Fruit fly (Drosophila melanogaster) whole organism, pupa: ENCODE measurements around the gene CG6974.

ENCODE experiments used
- CG10348 ChIP-seq: fragments of 200-800 bp; sonication (Bioruptor generic); IDR thresholded peaks from 2 replicates; pipeline ENCODE4 v1.3.6; 2022; ENCODE audit warnings: missing biosample characterization, missing genetic modification characterization
- CG12605 ChIP-seq: fragments of 200-800 bp; sonication (Bioruptor generic); IDR thresholded peaks from 2 replicates; pipeline ENCODE4 v1.3.6; 2022; ENCODE audit warnings: missing biosample characterization, missing genetic modification characterization
- CG13204 ChIP-seq: fragments of 200-800 bp; sonication (Bioruptor generic); optimal IDR thresholded peaks from 2 replicates; lab custom pipeline; 2018; ENCODE audit warnings: missing biosample characterization, mild to moderate bottlenecking, missing genetic modification characterization, moderate library complexity
- CG14655 ChIP-seq: fragments of 200-800 bp; sonication (Bioruptor generic); optimal IDR thresholded peaks from 3 replicates; lab custom pipeline; 2017; ENCODE audit warnings: mild to moderate bottlenecking, missing biosample characterization, missing genetic modification reagents, missing genetic modification characterization
- CG15710 ChIP-seq: fragments of 200-800 bp; sonication (Bioruptor generic); optimal IDR thresholded peaks from 2 replicates; lab custom pipeline; 2018; ENCODE audit warnings: missing biosample characterization, mild to moderate bottlenecking, missing genetic modification characterization, moderate library complexity
- CG17806 ChIP-seq: fragments of 200-800 bp; sonication (Bioruptor generic); optimal IDR thresholded peaks from 2 replicates; lab custom pipeline; 2018; ENCODE audit warnings: missing biosample characterization, mild to moderate bottlenecking, missing genetic modification characterization, moderate library complexity
- CG32121 ChIP-seq: fragments of 200-800 bp; sonication (Bioruptor generic); IDR thresholded peaks from 2 replicates; pipeline ENCODE4 v1.3.6; 2022; ENCODE audit warnings: missing biosample characterization, missing genetic modification characterization
- CG34367 ChIP-seq: fragments of 200-800 bp; sonication (Bioruptor generic); optimal IDR thresholded peaks from 2 replicates; lab custom pipeline; 2018; ENCODE audit warnings: missing biosample characterization, mild to moderate bottlenecking, missing genetic modification characterization
- CG4496 ChIP-seq: fragments of 200-800 bp; sonication (Bioruptor generic); IDR thresholded peaks from 3 replicates; pipeline ENCODE4 v1.3.6; 2022; ENCODE audit warnings: missing biosample characterization, missing genetic modification characterization
- CG8159 ChIP-seq: fragments of 200-800 bp; sonication (Bioruptor generic); optimal IDR thresholded peaks from 3 replicates; lab custom pipeline; 2018; ENCODE audit warnings: missing biosample characterization, mild to moderate bottlenecking, missing genetic modification characterization, moderate library complexity
- CG8301 ChIP-seq: fragments of 200-800 bp; sonication (Bioruptor generic); optimal IDR thresholded peaks from 2 replicates; lab custom pipeline; 2018; ENCODE audit warnings: missing biosample characterization, mild to moderate bottlenecking, missing genetic modification characterization
- CG9948 ChIP-seq: fragments of 200-800 bp; sonication (Bioruptor generic); optimal IDR thresholded peaks from 2 replicates; lab custom pipeline; 2018; ENCODE audit warnings: missing biosample characterization, mild to moderate bottlenecking, missing genetic modification characterization, moderate library complexity
- D1 ChIP-seq: fragments of 200-800 bp; sonication (Bioruptor generic); optimal IDR thresholded peaks from 2 replicates; lab custom pipeline; 2018; ENCODE audit warnings: missing biosample characterization, mild to moderate bottlenecking, missing genetic modification characterization, moderate library complexity
- EcR ChIP-seq: fragments of 200-800 bp; sonication (Bioruptor generic); optimal IDR thresholded peaks from 3 replicates; lab custom pipeline; 2019; ENCODE audit warnings: missing biosample characterization, missing genetic modification characterization, mild to moderate bottlenecking, moderate library complexity, missing genetic modification reagents
- Ets98B ChIP-seq: fragments of 200-800 bp; sonication (Bioruptor generic); IDR thresholded peaks from 2 replicates; pipeline ENCODE4 v1.3.6; 2022; ENCODE audit warnings: missing biosample characterization, missing genetic modification characterization
- Pif1A ChIP-seq: fragments of 200-800 bp; sonication (Bioruptor generic); optimal IDR thresholded peaks from 3 replicates; lab custom pipeline; 2016; ENCODE audit warnings: missing biosample characterization, missing genetic modification characterization
- Pif1B ChIP-seq: fragments of 200-800 bp; sonication (Bioruptor generic); optimal IDR thresholded peaks from 3 replicates; lab custom pipeline; 2016; ENCODE audit warnings: missing biosample characterization, missing genetic modification characterization
- Snoo ChIP-seq: fragments of 200-800 bp; sonication (Bioruptor generic); optimal IDR thresholded peaks from 3 replicates; lab custom pipeline; 2017; ENCODE audit warnings: missing biosample characterization, mild to moderate bottlenecking, missing genetic modification characterization, inconsistent platforms
- fd96Ca ChIP-seq: fragments of 200-800 bp; sonication (Bioruptor generic); IDR thresholded peaks from 3 replicates; pipeline ENCODE4 v1.3.6; 2022; ENCODE audit warnings: missing biosample characterization, missing genetic modification characterization
- gl ChIP-seq: fragments of 200-800 bp; sonication (Bioruptor generic); optimal IDR thresholded peaks from 2 replicates; lab custom pipeline; 2018; ENCODE audit warnings: missing biosample characterization, mild to moderate bottlenecking, missing genetic modification characterization
- rn ChIP-seq: fragments of 200-800 bp; sonication (Bioruptor generic); IDR thresholded peaks from 2 replicates; pipeline ENCODE4 v1.3.6; 2022; ENCODE audit warnings: missing biosample characterization, missing genetic modification characterization

Gene CG6974

DNA sequence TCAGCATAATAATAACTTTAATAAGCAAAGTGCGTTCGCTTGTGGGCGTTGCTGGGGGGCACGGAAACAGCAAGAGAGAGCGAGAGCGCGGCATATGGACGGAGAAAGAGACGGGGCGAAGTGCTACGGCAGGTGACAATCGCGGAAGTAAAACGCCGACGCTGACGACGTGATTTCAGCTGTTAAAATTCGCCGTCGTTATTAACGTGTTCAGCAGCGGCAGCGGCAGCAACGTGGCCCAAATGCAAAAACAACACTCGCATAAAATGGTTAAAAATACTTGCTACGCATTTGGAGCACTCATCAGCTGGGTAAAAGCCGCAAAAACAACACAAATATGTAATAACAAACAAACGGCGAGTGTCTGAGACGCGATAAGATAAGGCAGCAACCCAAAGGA, 13.7 kb upstream of the CG6974 start:
- no peak for TF ChIP-seq CG17806 (tag; lab: Kevin White, UChicago)
- peak; percentile 13; the same call in 1 of the 3 replicates for TF ChIP-seq CG4496 (GFP tag; lab: Robert Waterston, UW)
- no peak for TF ChIP-seq CG12605 (GFP tag; lab: Robert Waterston, UW)

- TF ChIP-seq CG15710 (peak; percentile 90), Ets98B (GFP tag; lab: Robert Waterston, UW) (no peak), CG17806 (tag; lab: Kevin White, UChicago) (peak; percentile 71), Pif1B (GFP tag; lab: Kevin White, UChicago) (peak; percentile 61), CG8159 (tag; lab: Kevin White, UChicago) (peak; percentile 90), fd96Ca (GFP tag; lab: Robert Waterston, UW) (no peak), CG4496 (GFP tag; lab: Robert Waterston, UW) (peak; percentile 33; the same call in 1 of the 3 replicates), Pif1A (GFP tag; lab: Kevin White, UChicago) (peak; percentile 82), CG9948 (tag; lab: Kevin White, UChicago) (peak; percentile 82), rn (GFP tag; lab: Robert Waterston, UW) (no peak), CG8301 (peak; percentile 65), CG12605 (GFP tag; lab: Robert Waterston, UW) (no peak), CG14655 (peak; percentile 74), CG10348 (GFP tag; lab: Robert Waterston, UW) (no peak), D1 (tag; lab: Kevin White, UChicago) (peak; percentile 49), gl (peak; percentile 47), CG13204 (peak; percentile 38), EcR (GFP tag; lab: Kevin White, UChicago) (peak; percentile 89), CG34367 (tag; lab: Kevin White, UChicago) (peak; percentile 78), Snoo (peak; percentile 78), CG32121 (GFP tag; lab: Robert Waterston, UW) (no peak)
These were observed 13.3 kb upstream of the CG6974 start for dm6 chr3R:15092351-15092750.

DNA sequence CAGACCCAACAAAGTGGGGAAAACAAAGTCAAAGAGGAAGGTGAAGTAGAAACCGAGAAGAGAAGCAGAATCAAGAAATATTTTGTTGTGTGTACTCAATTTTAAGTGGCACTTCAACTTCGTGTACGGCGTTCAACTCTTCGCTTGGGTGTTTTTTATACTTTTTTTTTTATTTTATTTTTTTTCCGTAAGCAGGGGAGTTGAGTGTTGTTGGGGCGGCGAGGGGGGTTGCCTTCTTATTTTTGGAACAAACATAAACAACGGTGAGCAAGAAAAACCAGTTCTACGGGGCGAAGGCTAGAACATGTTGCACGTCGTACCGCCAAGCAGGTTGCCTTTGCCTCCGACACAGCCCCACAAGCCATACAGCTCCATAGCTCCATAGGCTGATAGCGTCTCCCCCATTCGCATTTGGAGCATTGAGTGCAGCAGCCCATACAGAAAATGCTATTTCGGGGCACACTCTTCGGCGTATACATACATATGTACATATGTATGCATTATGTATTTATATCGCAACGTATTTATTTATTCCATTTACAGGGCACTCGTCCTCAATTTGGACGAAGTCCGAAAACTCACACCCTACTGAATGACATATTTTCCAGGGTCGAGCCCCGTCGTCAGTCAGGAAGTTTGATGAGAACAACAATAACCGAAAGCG, 12.7 kb upstream of the CG6974 start:
- peak; percentile 64; the same call in 1 of the 3 replicates for TF ChIP-seq fd96Ca (GFP tag; lab: Robert Waterston, UW)
- no peak for TF ChIP-seq CG10348 (GFP tag; lab: Robert Waterston, UW)
- peak; percentile 67 for TF ChIP-seq CG15710
- no peak for TF ChIP-seq D1 (tag; lab: Kevin White, UChicago)
- TF ChIP-seq Ets98B (GFP tag; lab: Robert Waterston, UW): peak; percentile 76
- peak; percentile 56 for TF ChIP-seq CG34367 (tag; lab: Kevin White, UChicago)
- TF ChIP-seq CG32121 (GFP tag; lab: Robert Waterston, UW): peak; percentile 72
- TF ChIP-seq CG17806 (tag; lab: Kevin White, UChicago): peak; percentile 46
- TF ChIP-seq CG14655: peak; percentile 42
- peak; percentile 56 for TF ChIP-seq CG8159 (tag; lab: Kevin White, UChicago)
- peak; percentile 41 for TF ChIP-seq CG8301
- peak; percentile 84 for TF ChIP-seq CG12605 (GFP tag; lab: Robert Waterston, UW)
- peak; percentile 42 for TF ChIP-seq Pif1A (GFP tag; lab: Kevin White, UChicago)
- peak; percentile 89 for TF ChIP-seq CG13204
- peak; percentile 85 for TF ChIP-seq CG4496 (GFP tag; lab: Robert Waterston, UW)
- TF ChIP-seq EcR (GFP tag; lab: Kevin White, UChicago): peak; percentile 83
- peak; percentile 79 for TF ChIP-seq gl
- no peak for TF ChIP-seq CG9948 (tag; lab: Kevin White, UChicago)
- peak; percentile 61 for TF ChIP-seq Pif1B (GFP tag; lab: Kevin White, UChicago)
- no peak for TF ChIP-seq Snoo
- peak; percentile 26; the same call in 1 of the 2 replicates for TF ChIP-seq rn (GFP tag; lab: Robert Waterston, UW)

DNA sequence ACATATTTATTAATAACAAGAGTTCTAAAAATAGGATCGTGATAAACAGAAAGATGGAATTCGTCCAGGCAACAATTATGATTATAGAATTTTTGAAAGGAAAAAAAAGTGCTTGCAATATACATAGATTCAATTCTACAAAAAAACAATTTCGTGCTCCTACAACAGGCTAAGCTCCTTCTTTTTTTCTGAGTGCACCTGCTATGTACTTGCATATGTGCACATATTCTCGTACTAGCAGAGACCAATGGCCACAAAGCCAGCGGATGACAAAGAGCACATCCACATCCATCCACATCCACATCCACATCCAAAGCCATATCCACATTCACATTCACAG, 10.8 kb upstream of the CG6974 start:
- peak; percentile 70 for TF ChIP-seq CG8301
- TF ChIP-seq CG10348 (GFP tag; lab: Robert Waterston, UW): no peak
- peak; percentile 48 for TF ChIP-seq CG13204
- TF ChIP-seq CG4496 (GFP tag; lab: Robert Waterston, UW): peak; percentile 66
- peak; percentile 50 for TF ChIP-seq Pif1B (GFP tag; lab: Kevin White, UChicago)
- TF ChIP-seq CG17806 (tag; lab: Kevin White, UChicago): peak; percentile 81
- peak; percentile 10 for TF ChIP-seq gl
- TF ChIP-seq CG32121 (GFP tag; lab: Robert Waterston, UW): no peak
- TF ChIP-seq Ets98B (GFP tag; lab: Robert Waterston, UW): peak; percentile 36; the same call in 1 of the 2 replicates
- 0 out of 2 replicates have a peak, but pooled peaks have one; percentile 18 for TF ChIP-seq rn (GFP tag; lab: Robert Waterston, UW)
- TF ChIP-seq EcR (GFP tag; lab: Kevin White, UChicago): peak; percentile 71
- peak; percentile 21 for TF ChIP-seq Snoo
- TF ChIP-seq CG9948 (tag; lab: Kevin White, UChicago): peak; percentile 80
- TF ChIP-seq CG8159 (tag; lab: Kevin White, UChicago): peak; percentile 81
- no peak; the same call in 2 of the 3 replicates for TF ChIP-seq fd96Ca (GFP tag; lab: Robert Waterston, UW)
- TF ChIP-seq D1 (tag; lab: Kevin White, UChicago): peak; percentile 61
- no peak for TF ChIP-seq CG12605 (GFP tag; lab: Robert Waterston, UW)
- peak; percentile 79 for TF ChIP-seq CG34367 (tag; lab: Kevin White, UChicago)
- TF ChIP-seq Pif1A (GFP tag; lab: Kevin White, UChicago): peak; percentile 59
- peak; percentile 72 for TF ChIP-seq CG14655
- peak; percentile 82 for TF ChIP-seq CG15710
- TF ChIP-seq, all 21 proteins: peak for 17

- TF ChIP-seq CG4496 (GFP tag; lab: Robert Waterston, UW) (peak; percentile 79), gl (no peak), EcR (GFP tag; lab: Kevin White, UChicago) (peak; percentile 77), CG17806 (tag; lab: Kevin White, UChicago) (peak; percentile 31)
These were observed 10.3 kb upstream of the CG6974 start for dm6 chr3R:15089250-15089921.
